Fruit fly (Drosophila melanogaster): ENCODE results near the gene CG12728.
A peak's percentile ranks its signal among the peaks of the same experiment; 100 is the strongest.

CG12728 gene

DNA sequence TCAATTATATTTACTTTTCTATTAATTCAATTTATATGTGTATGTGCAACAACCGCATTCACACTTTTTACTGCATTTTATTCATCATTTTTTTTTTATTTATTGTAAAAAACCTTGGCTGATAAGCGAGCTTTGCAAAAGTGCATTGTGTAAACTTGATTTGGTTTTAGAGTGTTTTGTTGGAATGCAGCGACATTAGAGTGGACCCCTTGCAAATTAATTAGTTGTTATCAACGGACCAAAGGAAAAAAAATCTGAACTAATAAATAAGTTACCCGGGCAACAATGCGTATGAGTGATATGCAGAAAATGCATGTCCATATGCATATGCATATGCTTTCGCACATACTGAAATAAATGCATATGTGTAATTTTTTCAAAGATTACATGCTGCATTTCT is 21.5 kb upstream of the CG12728 start:
- TF ChIP-seq Hr78 (GFP tag; optimal IDR thresholded peaks at IDR 0.05) (no peak), jim (GFP tag; optimal IDR thresholded peaks at IDR 0.05) (no peak), br (GFP tag; optimal IDR thresholded peaks at IDR 0.05) (no peak), Sp1 (GFP tag; optimal IDR thresholded peaks at IDR 0.05) (no peak)

DNA sequence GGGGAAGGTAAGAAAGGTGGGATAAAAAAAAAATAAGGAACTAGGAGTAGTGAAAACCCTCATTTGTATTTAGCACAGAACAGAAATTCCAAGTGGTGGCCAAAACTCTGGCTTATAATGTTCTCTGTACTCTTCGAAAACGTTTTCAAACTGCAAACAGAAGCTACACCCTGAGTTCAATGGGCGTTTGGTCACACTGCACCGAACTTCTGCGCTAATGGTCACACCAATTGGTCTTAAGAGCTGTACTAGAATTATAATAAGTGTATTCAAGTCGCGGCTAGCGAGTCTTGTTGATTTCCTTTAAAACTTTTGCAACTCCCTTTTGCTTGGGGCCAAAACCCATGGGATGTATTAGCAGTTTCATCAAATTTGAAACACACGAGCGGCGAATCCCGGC is 20.3 kb upstream of the CG12728 start:
- TF ChIP-seq jim (GFP tag; optimal IDR thresholded peaks at IDR 0.05): no peak

DNA sequence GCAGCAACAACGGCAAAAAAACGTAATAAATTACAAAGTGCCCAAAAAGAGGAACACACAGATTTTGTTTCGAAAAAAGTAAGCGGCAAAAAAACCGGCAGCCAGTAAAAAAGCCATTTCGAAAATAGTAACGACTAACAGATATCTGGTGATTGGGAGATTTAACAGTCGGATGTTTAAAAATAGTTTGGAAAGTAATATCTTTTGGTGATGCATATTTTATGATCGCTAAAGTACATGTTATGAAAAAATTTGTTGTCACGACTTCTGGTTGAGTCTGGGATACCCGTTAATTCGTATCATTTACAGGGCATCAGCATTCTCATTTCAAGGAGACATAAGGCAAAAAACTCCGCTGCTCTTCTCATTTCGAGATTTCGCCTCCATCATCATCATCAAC is 19.3 kb upstream of the CG12728 start:
- TF ChIP-seq br (GFP tag; optimal IDR thresholded peaks at IDR 0.05) (peak; percentile 78), sage (GFP tag; optimal IDR thresholded peaks at IDR 0.05) (no peak), Hnf4 (GFP tag; optimal IDR thresholded peaks at IDR 0.05) (peak; percentile 64), pan (optimal IDR thresholded peaks at IDR 0.05) (no peak), CrebA (GFP tag; optimal IDR thresholded peaks at IDR 0.05; ENCODE audit: borderline replicate concordance) (no peak), Jra (GFP tag; optimal IDR thresholded peaks at IDR 0.05) (no peak), jim (GFP tag; optimal IDR thresholded peaks at IDR 0.05) (no peak), tai (GFP tag; optimal IDR thresholded peaks at IDR 0.05) (no peak), Dfd (GFP tag; optimal IDR thresholded peaks at IDR 0.05) (no peak), Mio (GFP tag; optimal IDR thresholded peaks at IDR 0.05) (no peak), Abd-B (GFP tag; optimal IDR thresholded peaks at IDR 0.05) (no peak), CG32264 (GFP tag; optimal IDR thresholded peaks at IDR 0.05) (peak; percentile 49), dsf (GFP tag; optimal IDR thresholded peaks at IDR 0.05; ENCODE audit: borderline replicate concordance) (no peak), Rel (GFP tag; optimal IDR thresholded peaks at IDR 0.05) (no peak), Rel (tag; optimal IDR thresholded peaks at IDR 0.05) (peak; percentile 7), rgr (GFP tag; optimal IDR thresholded peaks at IDR 0.05) (peak; percentile 78), fru (GFP tag; optimal IDR thresholded peaks at IDR 0.05) (peak; percentile 80), GATAd (GFP tag; optimal IDR thresholded peaks at IDR 0.05) (no peak), OdsH (GFP tag; optimal IDR thresholded peaks at IDR 0.05) (peak; percentile 63), dmrt93B (GFP tag; optimal IDR thresholded peaks at IDR 0.05) (peak; percentile 42), CG9705 (GFP tag; optimal IDR thresholded peaks at IDR 0.05) (no peak), foxo (GFP tag; optimal IDR thresholded peaks at IDR 0.05) (peak in 1 of 2 experiments; percentile 81), Hr83 (GFP tag; optimal IDR thresholded peaks at IDR 0.05; ENCODE audit: poor library complexity, severe bottlenecking) (no peak), Sp1 (GFP tag; optimal IDR thresholded peaks at IDR 0.05) (peak; percentile 55), ey (GFP tag; optimal IDR thresholded peaks at IDR 0.05) (peak; percentile 78), Vsx2 (GFP tag; optimal IDR thresholded peaks at IDR 0.05; ENCODE audit: partially characterized antibody) (no peak), Hr78 (GFP tag; optimal IDR thresholded peaks at IDR 0.05) (no peak), Myc (optimal IDR thresholded peaks at IDR 0.05) (no peak), woc (GFP tag; optimal IDR thresholded peaks at IDR 0.05) (peak; percentile 54), usp (GFP tag; optimal IDR thresholded peaks at IDR 0.05) (no peak), lola (GFP tag; optimal IDR thresholded peaks at IDR 0.05) (no peak), Dif (GFP tag; optimal IDR thresholded peaks at IDR 0.05; ENCODE audit: partially characterized antibody) (no peak), sv (GFP tag; optimal IDR thresholded peaks at IDR 0.05) (no peak), dl (GFP tag; optimal IDR thresholded peaks at IDR 0.05; ENCODE audit: insufficient read depth in 1 of 2, partially characterized antibody in 2 of 2) (no peak), brk (GFP tag; optimal IDR thresholded peaks at IDR 0.05) (no peak), h (GFP tag; optimal IDR thresholded peaks at IDR 0.05) (peak; percentile 85), N (GFP tag; optimal IDR thresholded peaks at IDR 0.05) (no peak), HLH106 (tag; optimal IDR thresholded peaks at IDR 0.05) (peak; percentile 69), psq (GFP tag; optimal IDR thresholded peaks at IDR 0.05) (peak; percentile 65)
